Fruit fly (Drosophila melanogaster) whole organism, wandering third instar larva: ENCODE data around the gene CrebA.

ENCODE experiments used
- CG9705 ChIP-seq: fragments of 200-800 bp; sonication (Bioruptor generic); optimal IDR thresholded peaks from 2 replicates; lab custom pipeline; 2018; ENCODE audit warnings: missing biosample characterization, mild to moderate bottlenecking, missing genetic modification characterization
- CrebA ChIP-seq: fragments of 200-800 bp; sonication (Bioruptor generic); optimal IDR thresholded peaks from 2 replicates; lab custom pipeline; 2016; ENCODE audit warnings: missing biosample characterization, mild to moderate bottlenecking, missing genetic modification characterization, borderline replicate concordance
- Dfd ChIP-seq: fragments of >200 bp; optimal IDR thresholded peaks from 2 replicates; lab custom pipeline; 2017; ENCODE audit warnings: missing biosample characterization, missing genetic modification characterization
- OdsH ChIP-seq: fragments of 200-800 bp; sonication (Bioruptor generic); optimal IDR thresholded peaks from 2 replicates; lab custom pipeline; 2016; ENCODE audit warnings: missing biosample characterization, mild to moderate bottlenecking, missing genetic modification characterization
- br ChIP-seq: fragments of 200-800 bp; sonication (Bioruptor generic); optimal IDR thresholded peaks from 2 replicates; lab custom pipeline; 2016; ENCODE audit warnings: missing biosample characterization, missing genetic modification characterization
- dl ChIP-seq, 2 experiments: fragments of 175-275, 200-275 bp in 1 of 2; fragments of 200-275 bp in 1 of 2; sonication (Bioruptor generic); optimal IDR thresholded peaks; lab custom pipeline; 2018; ENCODE audit warnings: mild to moderate bottlenecking in 2 of 2, missing biosample characterization in 2 of 2, missing genetic modification characterization in 2 of 2, moderate library complexity in 2 of 2; ENCODE audit not compliant: partially characterized antibody in 2 of 2, insufficient read depth in 1 of 2
- h ChIP-seq: fragments of 200-800 bp; sonication (Bioruptor generic); optimal IDR thresholded peaks from 3 replicates; lab custom pipeline; 2016; ENCODE audit warnings: missing biosample characterization, mild to moderate bottlenecking, missing genetic modification characterization
- jim ChIP-seq: fragments of 175-275, 200-325 bp; sonication (Bioruptor generic); optimal IDR thresholded peaks from 2 replicates; lab custom pipeline; 2016; ENCODE audit warnings: missing biosample characterization, mild to moderate bottlenecking, missing genetic modification characterization
- pan ChIP-seq: fragments of >200 bp; optimal IDR thresholded peaks from 2 replicates; lab custom pipeline; 2017
- psq ChIP-seq: fragments of 200-800 bp; sonication (Bioruptor generic); optimal IDR thresholded peaks from 3 replicates; lab custom pipeline; 2017; ENCODE audit warnings: missing biosample characterization, mild to moderate bottlenecking, missing genetic modification characterization, moderate library complexity
- usp ChIP-seq: fragments of >200 bp; optimal IDR thresholded peaks from 2 replicates; lab custom pipeline; 2017; ENCODE audit warnings: missing biosample characterization, missing genetic modification characterization

DNA sequence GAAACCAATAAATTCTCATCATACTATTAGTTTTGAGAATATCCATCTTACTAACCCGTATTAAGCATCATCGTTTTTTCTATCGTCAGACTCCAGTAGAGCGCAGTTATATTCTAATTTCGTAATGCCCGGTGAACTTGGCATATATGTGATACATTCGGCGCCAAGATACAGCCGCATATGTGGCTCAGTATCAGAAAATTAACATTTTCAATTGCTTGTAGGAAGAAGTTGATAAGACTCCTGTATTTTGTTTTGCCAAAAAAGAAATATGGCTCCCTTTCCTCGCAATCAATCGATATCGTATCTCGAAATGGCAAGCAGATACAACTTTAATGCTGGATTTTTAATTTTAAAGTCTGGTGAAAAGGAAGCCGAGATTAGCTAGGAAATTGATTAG lies 10.0 kb upstream of the CrebA start, which contains the start of gene CG33986:
- TF ChIP-seq psq = no peak
- no peak for TF ChIP-seq usp (GFP tag; lab: Kevin White, UChicago)
- TF ChIP-seq Dfd = no peak
- no peak for TF ChIP-seq br
- no peak for TF ChIP-seq h
- TF ChIP-seq jim (GFP tag; lab: Kevin White, UChicago) = no peak
- no peak for TF ChIP-seq CG9705
- no peak for TF ChIP-seq CrebA (GFP tag; lab: Kevin White, UChicago)
- no peak for TF ChIP-seq OdsH (GFP tag; lab: Kevin White, UChicago)
- no peak for TF ChIP-seq dl (GFP tag; optimal IDR thresholded peaks at IDR 0.05; lab: Kevin White, UChicago; ENCODE audit: insufficient read depth in 1 of 2, partially characterized antibody in 2 of 2)
- no peak for TF ChIP-seq pan (lab: Kevin White, UChicago)
